Fruit fly (Drosophila melanogaster): ENCODE data around the gene r-cup.

The r-cup gene

dm6 chrX:21046141-21046540 is 20.5 kb upstream of the r-cup start:
- TF ChIP-seq h (GFP tag; optimal IDR thresholded peaks at IDR 0.05): peak; percentile 3
- TF ChIP-seq Sp1 (GFP tag; optimal IDR thresholded peaks at IDR 0.05): no peak

- TF ChIP-seq CG9705 (GFP tag; optimal IDR thresholded peaks at IDR 0.05): no peak
- TF ChIP-seq N (GFP tag; optimal IDR thresholded peaks at IDR 0.05): no peak
- no peak for TF ChIP-seq sage (GFP tag; optimal IDR thresholded peaks at IDR 0.05)
- TF ChIP-seq Dif (GFP tag; optimal IDR thresholded peaks at IDR 0.05; ENCODE audit: partially characterized antibody): no peak
- no peak for TF ChIP-seq Sp1 (GFP tag; optimal IDR thresholded peaks at IDR 0.05)
- no peak for TF ChIP-seq Abd-B (GFP tag; optimal IDR thresholded peaks at IDR 0.05)
- no peak for TF ChIP-seq GATAd (GFP tag; optimal IDR thresholded peaks at IDR 0.05)
- TF ChIP-seq dmrt93B (GFP tag; optimal IDR thresholded peaks at IDR 0.05): no peak
- no peak for TF ChIP-seq dsf (GFP tag; optimal IDR thresholded peaks at IDR 0.05; ENCODE audit: borderline replicate concordance)
- no peak for TF ChIP-seq fru (GFP tag; optimal IDR thresholded peaks at IDR 0.05)
- TF ChIP-seq Myc (optimal IDR thresholded peaks at IDR 0.05): no peak
- no peak for TF ChIP-seq jim (GFP tag; optimal IDR thresholded peaks at IDR 0.05)
- TF ChIP-seq Jra (GFP tag; optimal IDR thresholded peaks at IDR 0.05): no peak
- no peak for TF ChIP-seq woc (GFP tag; optimal IDR thresholded peaks at IDR 0.05)
These were observed 19.8 kb upstream of the r-cup start for dm6 chrX:21045448-21045941.

dm6 chrX:21044831-21045447 is 19.3 kb upstream of the r-cup start, which contains the start of gene Cbs:
Gene Cbs, plus strand, starts transcription at chrX:21045138.
- TF ChIP-seq foxo (GFP tag; optimal IDR thresholded peaks at IDR 0.05): peak in 1 of 2 experiments; percentile 39
- TF ChIP-seq Jra (GFP tag; optimal IDR thresholded peaks at IDR 0.05): no peak
- no peak for TF ChIP-seq Dfd (GFP tag; optimal IDR thresholded peaks at IDR 0.05)
- no peak for TF ChIP-seq usp (GFP tag; optimal IDR thresholded peaks at IDR 0.05)
- TF ChIP-seq N (GFP tag; optimal IDR thresholded peaks at IDR 0.05): no peak
- TF ChIP-seq GATAd (GFP tag; optimal IDR thresholded peaks at IDR 0.05): no peak
- no peak for TF ChIP-seq jim (GFP tag; optimal IDR thresholded peaks at IDR 0.05)
- no peak for TF ChIP-seq CG32264 (GFP tag; optimal IDR thresholded peaks at IDR 0.05)
- TF ChIP-seq Dif (GFP tag; optimal IDR thresholded peaks at IDR 0.05; ENCODE audit: partially characterized antibody): no peak
- no peak for TF ChIP-seq CG9705 (GFP tag; optimal IDR thresholded peaks at IDR 0.05)
- TF ChIP-seq sage (GFP tag; optimal IDR thresholded peaks at IDR 0.05): no peak
- TF ChIP-seq HLH106 (tag; optimal IDR thresholded peaks at IDR 0.05): peak; percentile 52
- TF ChIP-seq tai (GFP tag; optimal IDR thresholded peaks at IDR 0.05): no peak
- no peak for TF ChIP-seq Vsx2 (GFP tag; optimal IDR thresholded peaks at IDR 0.05; ENCODE audit: partially characterized antibody)
- no peak for TF ChIP-seq dsf (GFP tag; optimal IDR thresholded peaks at IDR 0.05; ENCODE audit: borderline replicate concordance)
- no peak for TF ChIP-seq br (GFP tag; optimal IDR thresholded peaks at IDR 0.05)
- TF ChIP-seq Mio (GFP tag; optimal IDR thresholded peaks at IDR 0.05): no peak
- TF ChIP-seq pan (optimal IDR thresholded peaks at IDR 0.05): no peak
- no peak for TF ChIP-seq Hr83 (GFP tag; optimal IDR thresholded peaks at IDR 0.05; ENCODE audit: poor library complexity, severe bottlenecking)
- TF ChIP-seq lola (GFP tag; optimal IDR thresholded peaks at IDR 0.05): no peak
- peak; percentile 14 for TF ChIP-seq woc (GFP tag; optimal IDR thresholded peaks at IDR 0.05)
- TF ChIP-seq dmrt93B (GFP tag; optimal IDR thresholded peaks at IDR 0.05): no peak
- TF ChIP-seq h (GFP tag; optimal IDR thresholded peaks at IDR 0.05): peak; percentile 8
- no peak for TF ChIP-seq Hr78 (GFP tag; optimal IDR thresholded peaks at IDR 0.05)
- TF ChIP-seq ey (GFP tag; optimal IDR thresholded peaks at IDR 0.05): no peak
- TF ChIP-seq Abd-B (GFP tag; optimal IDR thresholded peaks at IDR 0.05): no peak
- no peak for TF ChIP-seq CrebA (GFP tag; optimal IDR thresholded peaks at IDR 0.05; ENCODE audit: borderline replicate concordance)
- TF ChIP-seq fru (GFP tag; optimal IDR thresholded peaks at IDR 0.05): no peak
- no peak for TF ChIP-seq Myc (optimal IDR thresholded peaks at IDR 0.05)
- no peak for TF ChIP-seq Rel (GFP tag; optimal IDR thresholded peaks at IDR 0.05)
- no peak for TF ChIP-seq Rel (tag; optimal IDR thresholded peaks at IDR 0.05)
- TF ChIP-seq rgr (GFP tag; optimal IDR thresholded peaks at IDR 0.05): peak; percentile 17
- peak; percentile 9 for TF ChIP-seq psq (GFP tag; optimal IDR thresholded peaks at IDR 0.05)
- no peak for TF ChIP-seq dl (GFP tag; optimal IDR thresholded peaks at IDR 0.05; ENCODE audit: insufficient read depth in 1 of 2, partially characterized antibody in 2 of 2)
- peak; percentile 49 for TF ChIP-seq sv (GFP tag; optimal IDR thresholded peaks at IDR 0.05)
- no peak for TF ChIP-seq brk (GFP tag; optimal IDR thresholded peaks at IDR 0.05)
- TF ChIP-seq OdsH (GFP tag; optimal IDR thresholded peaks at IDR 0.05): no peak
- TF ChIP-seq Sp1 (GFP tag; optimal IDR thresholded peaks at IDR 0.05): peak; percentile 51
- TF ChIP-seq Hnf4 (GFP tag; optimal IDR thresholded peaks at IDR 0.05): no peak
